Worm (Caenorhabditis elegans) whole organism, L3 larva: ENCODE data around the gene C49H3.4.

Experiments used
- ama-1 ChIP-seq: fragments of 150-350 bp; optimal IDR thresholded peaks from 2 replicates; lab custom pipeline; 2018
- fkh-2 ChIP-seq: fragments of 150-350 bp; optimal IDR thresholded peaks from 2 replicates; lab custom pipeline; 2014; ENCODE audit warnings: missing biosample characterization, missing genetic modification reagents, missing genetic modification characterization
- lin-15B ChIP-seq: fragments of 150-350 bp; optimal IDR thresholded peaks from 2 replicates; lab custom pipeline; 2014; ENCODE audit warnings: missing biosample characterization, missing genetic modification characterization
- pqm-1 ChIP-seq: fragments of 150-350 bp; optimal IDR thresholded peaks from 2 replicates; lab custom pipeline; 2017; ENCODE audit warnings: missing biosample characterization, missing genetic modification characterization, inconsistent platforms

ce11 chrIV:7923982-7924480 lies 8.9 kb downstream of the C49H3.4 start, which contains the start of the genes xpo-3 and C49H3.3:
- TF ChIP-seq fkh-2 (tag; lab: Kevin White, UChicago) (no peak), pqm-1 (tag; lab: Kevin White, UChicago) (no peak), lin-15B (tag; lab: Kevin White, UChicago) (peak; percentile 33), ama-1 (lab: Kevin White, UChicago) (peak; percentile 38)
